Fruit fly (Drosophila melanogaster) whole organism, embryonic: ENCODE data around the gene ATPsynC.

Source experiments
- Bteb2 ChIP-seq: fragments of 200-800 bp; sonication (Bioruptor generic); optimal IDR thresholded peaks from 2 replicates; lab custom pipeline; 2016; ENCODE audit warnings: missing biosample characterization, missing genetic modification characterization
- CG10462 ChIP-seq: fragments of 200-800 bp; sonication (Bioruptor generic); optimal IDR thresholded peaks from 2 replicates; lab custom pipeline; 2016; ENCODE audit warnings: missing biosample characterization, missing genetic modification characterization
- CG11695 ChIP-seq: fragments of 200-800 bp; sonication (Bioruptor generic); IDR thresholded peaks from 3 replicates; pipeline ENCODE4 v1.3.6; 2022; ENCODE audit warnings: missing biosample characterization, missing genetic modification characterization
- CG12219 ChIP-seq: fragments of 200-800 bp; sonication (Bioruptor generic); optimal IDR thresholded peaks from 3 replicates; lab custom pipeline; 2018; ENCODE audit warnings: missing biosample characterization, mild to moderate bottlenecking, missing genetic modification characterization
- CG15269 ChIP-seq: fragments of 200-800 bp; sonication (Bioruptor generic); optimal IDR thresholded peaks from 2 replicates; lab custom pipeline; 2018; ENCODE audit warnings: missing biosample characterization, mild to moderate bottlenecking, missing genetic modification characterization, moderate library complexity
- CG16779 ChIP-seq: fragments of 200-800 bp; sonication (Bioruptor generic); IDR thresholded peaks from 2 replicates; pipeline ENCODE4 v1.3.6; 2022; ENCODE audit warnings: missing biosample characterization, missing genetic modification characterization
- CG17328 ChIP-seq: fragments of 200-800 bp; sonication (Bioruptor generic); IDR thresholded peaks from 2 replicates; pipeline ENCODE4 v1.3.6; 2022; ENCODE audit warnings: missing biosample characterization, missing genetic modification characterization
- CG1832 ChIP-seq: fragments of 200-800 bp; sonication (Bioruptor generic); optimal IDR thresholded peaks from 2 replicates; lab custom pipeline; 2017; ENCODE audit warnings: missing biosample characterization, mild to moderate bottlenecking, missing genetic modification characterization, inconsistent platforms
- CG3163 ChIP-seq: fragments of 200-800 bp; sonication (Bioruptor generic); optimal IDR thresholded peaks from 3 replicates; lab custom pipeline; 2016; ENCODE audit warnings: missing biosample characterization, missing genetic modification characterization
- CG34376 ChIP-seq: fragments of 200-800 bp; sonication (Bioruptor generic); optimal IDR thresholded peaks from 2 replicates; lab custom pipeline; 2018; ENCODE audit warnings: missing biosample characterization, mild to moderate bottlenecking, missing genetic modification characterization
- CG34422 ChIP-seq: fragments of 200-800 bp; sonication (Bioruptor generic); IDR thresholded peaks from 3 replicates; pipeline ENCODE4 v1.3.6; 2022; ENCODE audit warnings: missing biosample characterization, missing genetic modification characterization
- CG43689 ChIP-seq: fragments of 200-800 bp; sonication (Bioruptor generic); IDR thresholded peaks from 2 replicates; pipeline ENCODE4 v1.3.6; 2022; ENCODE audit warnings: missing biosample characterization, missing genetic modification characterization
- CG6175 ChIP-seq: fragments of 200-800 bp; sonication (Bioruptor generic); IDR thresholded peaks from 3 replicates; pipeline ENCODE4 v1.3.6; 2022; ENCODE audit warnings: missing biosample characterization, missing genetic modification characterization
- CG7786 ChIP-seq: fragments of 200-800 bp; sonication (Bioruptor generic); optimal IDR thresholded peaks from 2 replicates; lab custom pipeline; 2016; ENCODE audit warnings: missing biosample characterization, missing genetic modification characterization
- CG8924 ChIP-seq: fragments of 200-800 bp; optimal IDR thresholded peaks from 3 replicates; lab custom pipeline; 2019; ENCODE audit warnings: missing biosample characterization, mild to moderate bottlenecking, missing genetic modification characterization, moderate library complexity
- CG9215 ChIP-seq: fragments of 200-800 bp; sonication (Bioruptor generic); IDR thresholded peaks from 2 replicates; pipeline ENCODE4 v1.3.6; 2022; ENCODE audit warnings: missing biosample characterization, missing genetic modification characterization
- CkIIα-i1 ChIP-seq: fragments of 200-800 bp; sonication (Bioruptor generic); IDR thresholded peaks from 2 replicates; pipeline ENCODE4 v1.3.6; 2022; ENCODE audit warnings: missing biosample characterization, missing genetic modification characterization
- Ets97D ChIP-seq: fragments of 200-800 bp; sonication (Bioruptor generic); optimal IDR thresholded peaks from 3 replicates; lab custom pipeline; 2016; ENCODE audit warnings: missing biosample characterization, missing genetic modification characterization
- HLH3B ChIP-seq: fragments of 200-800 bp; sonication (Bioruptor generic); IDR thresholded peaks from 2 replicates; pipeline ENCODE4 v1.3.6; 2022; ENCODE audit warnings: missing biosample characterization, missing genetic modification characterization
- Hr3 ChIP-seq: fragments of 200-800 bp; sonication (Bioruptor generic); optimal IDR thresholded peaks from 3 replicates; lab custom pipeline; 2016; ENCODE audit warnings: missing biosample characterization, missing genetic modification characterization
- Hr39 ChIP-seq: fragments of >200 bp; optimal IDR thresholded peaks from 2 replicates; lab custom pipeline; 2017
- Hr51 ChIP-seq, 2 experiments: fragments of 200-800 bp; sonication (Bioruptor generic); optimal IDR thresholded peaks; 2 replicates in 1 of 2; 3 replicates in 1 of 2; lab custom pipeline; 2016 to 2018; ENCODE audit warnings: missing biosample characterization in 2 of 2, missing genetic modification characterization in 2 of 2, mild to moderate bottlenecking in 1 of 2, moderate library complexity in 1 of 2
- Hr78 ChIP-seq, 2 experiments: fragments of 200-800 bp in 1 of 2; fragments of >200 bp in 1 of 2; sonication (Bioruptor generic) in 1 of 2; optimal IDR thresholded peaks; 2 replicates each; lab custom pipeline; 2017 to 2019; ENCODE audit warnings: missing biosample characterization in 2 of 2, missing genetic modification characterization in 2 of 2, mild to moderate bottlenecking in 1 of 2, moderate library complexity in 1 of 2
- Lim3 ChIP-seq: fragments of 200-800 bp; sonication (Bioruptor generic); IDR thresholded peaks from 2 replicates; pipeline ENCODE4 v1.3.6; 2022; ENCODE audit warnings: missing biosample characterization, missing genetic modification characterization
- Myb ChIP-seq: fragments of 200-800 bp; sonication (Bioruptor generic); optimal IDR thresholded peaks from 2 replicates; lab custom pipeline; 2016; ENCODE audit warnings: missing biosample characterization, missing genetic modification characterization
- Optix ChIP-seq: fragments of 200-800 bp; sonication (Bioruptor generic); IDR thresholded peaks from 3 replicates; pipeline ENCODE4 v1.3.6; 2022; ENCODE audit warnings: missing biosample characterization, missing genetic modification characterization
- Poxn ChIP-seq: fragments of 200-800 bp; sonication (Bioruptor generic); IDR thresholded peaks from 2 replicates; pipeline ENCODE4 v1.3.6; 2022; ENCODE audit warnings: missing biosample characterization, missing genetic modification characterization
- Trl ChIP-seq, 3 experiments: fragments of >200 bp in 2 of 3; fragments of 200-800 bp in 1 of 3; sonication (Bioruptor generic) in 1 of 3; optimal IDR thresholded peaks; 2 replicates in 1 of 3; 3 replicates in 2 of 3; lab custom pipeline; 2016 to 2017; ENCODE audit warnings: missing biosample characterization in 1 of 3, missing genetic modification characterization in 1 of 3
- Xrp1 ChIP-seq: fragments of 200-800 bp; sonication (Bioruptor generic); IDR thresholded peaks from 2 replicates; pipeline ENCODE4 v1.3.6; 2022; ENCODE audit warnings: missing biosample characterization, missing genetic modification characterization
- ap ChIP-seq: fragments of 200-800 bp; sonication (Bioruptor generic); IDR thresholded peaks from 2 replicates; pipeline ENCODE4 v1.3.6; 2022; ENCODE audit warnings: missing biosample characterization, missing genetic modification characterization
- ase ChIP-seq: fragments of 200-800 bp; sonication (Bioruptor generic); IDR thresholded peaks from 3 replicates; pipeline ENCODE4 v1.3.6; 2022; ENCODE audit warnings: missing biosample characterization, missing genetic modification characterization
- bcd ChIP-seq: fragments of 200-800 bp; sonication (Bioruptor generic); optimal IDR thresholded peaks from 2 replicates; lab custom pipeline; 2017; ENCODE audit warnings: missing biosample characterization, mild to moderate bottlenecking, missing genetic modification characterization
- crc ChIP-seq: fragments of 200-800 bp; sonication (Bioruptor generic); optimal IDR thresholded peaks from 2 replicates; lab custom pipeline; 2016; ENCODE audit warnings: missing biosample characterization, missing genetic modification characterization
- eve ChIP-seq, 2 experiments: fragments of >200 bp; optimal IDR thresholded peaks; 2 replicates each; lab custom pipeline; 2017; ENCODE audit warnings: missing biosample characterization in 2 of 2, missing genetic modification characterization in 2 of 2
- ewg ChIP-seq: fragments of 200-800 bp; sonication (Bioruptor generic); optimal IDR thresholded peaks from 3 replicates; lab custom pipeline; 2017; ENCODE audit warnings: mild to moderate bottlenecking, missing biosample characterization, missing genetic modification reagents, missing genetic modification characterization
- gem ChIP-seq: fragments of 200-800 bp; sonication (Bioruptor generic); optimal IDR thresholded peaks from 2 replicates; lab custom pipeline; 2019; ENCODE audit warnings: missing biosample characterization, mild to moderate bottlenecking, missing genetic modification characterization, moderate library complexity
- grau ChIP-seq: fragments of 200-800 bp; optimal IDR thresholded peaks from 3 replicates; lab custom pipeline; 2019; ENCODE audit warnings: missing biosample characterization, mild to moderate bottlenecking, missing genetic modification characterization, moderate library complexity
- hth ChIP-seq: fragments of >200 bp; optimal IDR thresholded peaks from 2 replicates; lab custom pipeline; 2017; ENCODE audit warnings: inconsistent platforms
- inv ChIP-seq: fragments of 200-800 bp; sonication (Bioruptor generic); IDR thresholded peaks from 2 replicates; pipeline ENCODE4 v1.3.6; 2022; ENCODE audit warnings: missing biosample characterization, missing genetic modification characterization; ENCODE audit not compliant: partially characterized antibody
- kah ChIP-seq: fragments of 200-800 bp; sonication (Bioruptor generic); optimal IDR thresholded peaks from 2 replicates; lab custom pipeline; 2018; ENCODE audit warnings: missing biosample characterization, mild to moderate bottlenecking, missing genetic modification characterization
- onecut ChIP-seq: fragments of 200-800 bp; sonication (Bioruptor generic); IDR thresholded peaks from 2 replicates; pipeline ENCODE4 v1.3.6; 2022; ENCODE audit warnings: missing biosample characterization, missing genetic modification characterization
- peb ChIP-seq: fragments of 200-800 bp; sonication (Bioruptor generic); IDR thresholded peaks from 2 replicates; pipeline ENCODE4 v1.3.6; 2022; ENCODE audit warnings: missing biosample characterization, missing genetic modification characterization
- pfk ChIP-seq: fragments of 200-800 bp; sonication (Bioruptor generic); optimal IDR thresholded peaks from 2 replicates; lab custom pipeline; 2018; ENCODE audit warnings: missing biosample characterization, mild to moderate bottlenecking, missing genetic modification characterization, moderate library complexity
- sc ChIP-seq, 3 experiments: fragments of >200 bp in 2 of 3; fragments of 200-800 bp in 1 of 3; sonication (Bioruptor generic) in 1 of 3; optimal IDR thresholded peaks; 2 replicates in 2 of 3; 3 replicates in 1 of 3; lab custom pipeline; 2017; ENCODE audit warnings: mild to moderate bottlenecking in 1 of 3, missing biosample characterization in 1 of 3, missing genetic modification characterization in 1 of 3, missing genetic modification reagents in 1 of 3
- sens ChIP-seq: fragments of 200-800 bp; sonication (Bioruptor generic); peaks from one replicate; lab custom pipeline; 2016; ENCODE audit warnings: missing biosample characterization, missing genetic modification characterization
- sna ChIP-seq: fragments of 200-800 bp; sonication (Bioruptor generic); IDR thresholded peaks from 2 replicates; pipeline ENCODE4 v1.3.6; 2022; ENCODE audit warnings: missing biosample characterization, missing genetic modification characterization; ENCODE audit not compliant: partially characterized antibody
- stwl ChIP-seq: fragments of 200-800 bp; sonication (Bioruptor generic); optimal IDR thresholded peaks from 3 replicates; lab custom pipeline; 2018; ENCODE audit warnings: missing biosample characterization, mild to moderate bottlenecking, missing genetic modification characterization, moderate library complexity
- tap ChIP-seq: fragments of 200-800 bp; optimal IDR thresholded peaks from 3 replicates; lab custom pipeline; 2019; ENCODE audit warnings: missing biosample characterization, mild to moderate bottlenecking, missing genetic modification characterization, moderate library complexity
- toy ChIP-seq: fragments of 200-800 bp; sonication (Bioruptor generic); IDR thresholded peaks from 2 replicates; pipeline ENCODE4 v1.3.6; 2022; ENCODE audit warnings: missing biosample characterization, missing genetic modification characterization
- twi ChIP-seq: fragments of 200-800 bp; optimal IDR thresholded peaks from 2 replicates; lab custom pipeline; 2019; ENCODE audit warnings: missing biosample characterization, mild to moderate bottlenecking, missing genetic modification characterization, moderate library complexity
- vvl ChIP-seq: fragments of 200-800 bp; sonication (Bioruptor generic); IDR thresholded peaks from 2 replicates; pipeline ENCODE4 v1.3.6; 2022; ENCODE audit warnings: missing biosample characterization, missing genetic modification characterization

ATPsynC gene

dm6 chr3R:31168968-31169367 lies 50.5 kb downstream of the ATPsynC start, which contains the start of gene stops (continued):
- TF ChIP-seq kah (GFP tag; lab: Kevin White, UChicago) (peak; percentile 34), sens (GFP tag; lab: Kevin White, UChicago) (peak; percentile 90), ase (GFP tag; lab: Robert Waterston, UW) (no peak), ewg (GFP tag; lab: Kevin White, UChicago) (peak; percentile 41), vvl (peak; percentile 50), toy (GFP tag; lab: Robert Waterston, UW) (no peak), Myb (GFP tag; lab: Kevin White, UChicago) (no peak), CG17328 (GFP tag; lab: Robert Waterston, UW) (no peak), eve (GFP tag; optimal IDR thresholded peaks at IDR 0.05; lab: Kevin White, UChicago) (no peak), sc (optimal IDR thresholded peaks at IDR 0.05; lab: Kevin White, UChicago) (no peak), sc (GFP tag; optimal IDR thresholded peaks at IDR 0.05; lab: Kevin White, UChicago) (peak; percentile 64), twi (tag; lab: Kevin White, UChicago) (no peak), Hr3 (no peak), CG15269 (tag; lab: Kevin White, UChicago) (no peak), onecut (GFP tag; lab: Robert Waterston, UW) (peak; percentile 26), stwl (tag; lab: Kevin White, UChicago) (no peak), gem (tag; lab: Kevin White, UChicago) (peak; percentile 31), CG6175 (GFP tag; lab: Robert Waterston, UW) (no peak), CG8924 (tag; lab: Kevin White, UChicago) (no peak), Lim3 (GFP tag; lab: Robert Waterston, UW) (no peak), Ets97D (GFP tag; lab: Kevin White, UChicago) (peak; percentile 1), sna (GFP tag; lab: Robert Waterston, UW) (no peak), Xrp1 (peak; percentile 44), HLH3B (GFP tag; lab: Robert Waterston, UW) (0 out of 2 replicates have a peak, but pooled peaks have one; percentile 21), pfk (GFP tag; lab: Kevin White, UChicago) (peak; percentile 62), CG16779 (no peak), tap (tag; lab: Kevin White, UChicago) (no peak), grau (tag; lab: Kevin White, UChicago) (no peak)

- no peak for TF ChIP-seq CG1832 (GFP tag; lab: Kevin White, UChicago)
- TF ChIP-seq Hr39: no peak
- TF ChIP-seq CG3163 (GFP tag; lab: Kevin White, UChicago): peak; percentile 63
- peak in 1 of 2 experiments; percentile 52 for TF ChIP-seq Trl (optimal IDR thresholded peaks at IDR 0.05; lab: Kevin White, UChicago)
- TF ChIP-seq Trl (GFP tag; optimal IDR thresholded peaks at IDR 0.05; lab: Kevin White, UChicago): no peak
- no peak for TF ChIP-seq CG12219 (GFP tag; lab: Kevin White, UChicago)
- no peak for TF ChIP-seq Poxn (GFP tag; lab: Robert Waterston, UW)
- TF ChIP-seq onecut (GFP tag; lab: Robert Waterston, UW): peak; percentile 91
- TF ChIP-seq bcd (GFP tag; lab: Kevin White, UChicago): no peak
- no peak for TF ChIP-seq Hr51 (GFP tag; optimal IDR thresholded peaks at IDR 0.05; lab: Kevin White, UChicago)
- TF ChIP-seq CG34376: no peak
- peak; percentile 55; the same call in 1 of the 2 replicates for TF ChIP-seq CG9215 (GFP tag; lab: Robert Waterston, UW)
- no peak for TF ChIP-seq CG10462
- TF ChIP-seq CG11695 (GFP tag; lab: Robert Waterston, UW): no peak
- 0 out of 3 replicates have a peak, but pooled peaks have one; percentile 3 for TF ChIP-seq CG34422
- no peak for TF ChIP-seq Bteb2
- no peak for TF ChIP-seq hth
- no peak for TF ChIP-seq CkIIα-i1
- no peak for TF ChIP-seq Xrp1
- TF ChIP-seq inv: no peak
- TF ChIP-seq peb: no peak
- TF ChIP-seq crc (GFP tag; lab: Kevin White, UChicago): no peak
- no peak for TF ChIP-seq ap (GFP tag; lab: Robert Waterston, UW)
- no peak for TF ChIP-seq Optix (GFP tag; lab: Robert Waterston, UW)
- no peak for TF ChIP-seq CG7786
- TF ChIP-seq Hr78 (GFP tag; optimal IDR thresholded peaks at IDR 0.05; lab: Kevin White, UChicago): no peak
- no peak for TF ChIP-seq CG43689 (GFP tag; lab: Robert Waterston, UW)
Measured at dm6 chr3R:31168429-31168828, 51.0 kb downstream of the ATPsynC start.
